Fruit fly (Drosophila melanogaster) whole organism, embryonic: ENCODE data around the gene Mrp5.

Source experiments
- Abd-B ChIP-seq: fragments of 200-800 bp; sonication (Bioruptor generic); optimal IDR thresholded peaks from 2 replicates; lab custom pipeline; 2018; ENCODE audit warnings: missing biosample characterization, mild to moderate bottlenecking, missing genetic modification characterization, moderate library complexity
- CG10147 ChIP-seq: fragments of 200-800 bp; sonication (Bioruptor generic); optimal IDR thresholded peaks from 2 replicates; lab custom pipeline; 2019; ENCODE audit warnings: missing biosample characterization, mild to moderate bottlenecking, missing genetic modification characterization, moderate library complexity
- CG12155 ChIP-seq: fragments of 200-800 bp; sonication (Bioruptor generic); optimal IDR thresholded peaks from 3 replicates; lab custom pipeline; 2016; ENCODE audit warnings: missing biosample characterization, missing genetic modification characterization
- CG12391 ChIP-seq: fragments of 200-800 bp; sonication (Bioruptor generic); optimal IDR thresholded peaks from 3 replicates; lab custom pipeline; 2018; ENCODE audit warnings: missing biosample characterization, mild to moderate bottlenecking, missing genetic modification characterization, moderate library complexity
- CG12769 ChIP-seq: fragments of 200-800 bp; sonication (Bioruptor generic); optimal IDR thresholded peaks from 2 replicates; lab custom pipeline; 2019; ENCODE audit warnings: missing biosample characterization, mild to moderate bottlenecking, missing genetic modification characterization, moderate library complexity
- CG14441 ChIP-seq: fragments of 200-800 bp; sonication (Bioruptor generic); IDR thresholded peaks from 2 replicates; pipeline ENCODE4 v1.3.6; 2022; ENCODE audit warnings: missing biosample characterization, missing genetic modification characterization
- CG15011 ChIP-seq: fragments of 200-800 bp; sonication (Bioruptor generic); optimal IDR thresholded peaks from 3 replicates; lab custom pipeline; 2018; ENCODE audit warnings: missing biosample characterization, mild to moderate bottlenecking, missing genetic modification characterization
- CG15073 ChIP-seq: fragments of 200-800 bp; sonication (Bioruptor generic); optimal IDR thresholded peaks from 2 replicates; lab custom pipeline; 2016; ENCODE audit warnings: missing biosample characterization, missing genetic modification characterization
- CG16863 ChIP-seq: fragments of 200-800 bp; sonication (Bioruptor generic); optimal IDR thresholded peaks from 3 replicates; lab custom pipeline; 2016; ENCODE audit warnings: missing biosample characterization, missing genetic modification characterization
- CG17829 ChIP-seq: fragments of 200-800 bp; optimal IDR thresholded peaks from 2 replicates; lab custom pipeline; 2019; ENCODE audit warnings: missing biosample characterization, mild to moderate bottlenecking, missing genetic modification characterization, moderate library complexity
- CG18011 ChIP-seq: fragments of 200-800 bp; sonication (Bioruptor generic); optimal IDR thresholded peaks from 2 replicates; lab custom pipeline; 2017; ENCODE audit warnings: missing biosample characterization, missing genetic modification characterization, mild to moderate bottlenecking, moderate library complexity, missing genotype
- CG1832 ChIP-seq: fragments of 200-800 bp; sonication (Bioruptor generic); optimal IDR thresholded peaks from 2 replicates; lab custom pipeline; 2017; ENCODE audit warnings: missing biosample characterization, mild to moderate bottlenecking, missing genetic modification characterization, inconsistent platforms
- CG18599 ChIP-seq: fragments of 200-800 bp; sonication (Bioruptor generic); optimal IDR thresholded peaks from 3 replicates; lab custom pipeline; 2017; ENCODE audit warnings: missing biosample characterization, missing genetic modification characterization, mild to moderate bottlenecking, moderate library complexity, missing genetic modification reagents
- CG18764 ChIP-seq: fragments of 200-800 bp; sonication (Bioruptor generic); optimal IDR thresholded peaks from 3 replicates; lab custom pipeline; 2016; ENCODE audit warnings: missing biosample characterization, missing genetic modification characterization
- CG2129 ChIP-seq: fragments of 200-800 bp; sonication (Bioruptor generic); IDR thresholded peaks from 2 replicates; pipeline ENCODE4 v1.3.6; 2022; ENCODE audit warnings: missing biosample characterization, missing genetic modification characterization; ENCODE audit not compliant: partially characterized antibody
- CG32532 ChIP-seq: fragments of 200-800 bp; sonication (Bioruptor generic); IDR thresholded peaks from 2 replicates; pipeline ENCODE4 v1.3.6; 2022; ENCODE audit warnings: missing biosample characterization, missing genetic modification characterization
- CG32767 ChIP-seq: fragments of 200-800 bp; sonication (Bioruptor generic); IDR thresholded peaks from 2 replicates; pipeline ENCODE4 v1.3.6; 2022; ENCODE audit warnings: missing biosample characterization, missing genetic modification characterization
- CG8765 ChIP-seq: fragments of 200-800 bp; sonication (Bioruptor generic); IDR thresholded peaks from 2 replicates; pipeline ENCODE4 v1.3.6; 2022; ENCODE audit warnings: missing biosample characterization, missing genetic modification characterization
- CG9215 ChIP-seq: fragments of 200-800 bp; sonication (Bioruptor generic); IDR thresholded peaks from 2 replicates; pipeline ENCODE4 v1.3.6; 2022; ENCODE audit warnings: missing biosample characterization, missing genetic modification characterization
- CG9932 ChIP-seq: fragments of 200-800 bp; sonication (Bioruptor generic); IDR thresholded peaks from 2 replicates; pipeline ENCODE4 v1.3.6; 2022; ENCODE audit warnings: missing biosample characterization, missing genetic modification characterization
- Chrac-16 ChIP-seq: fragments of 200-800 bp; sonication (Bioruptor generic); optimal IDR thresholded peaks from 3 replicates; lab custom pipeline; 2016; ENCODE audit warnings: missing biosample characterization, missing genetic modification characterization
- Dbx ChIP-seq: fragments of 200-800 bp; sonication (Bioruptor generic); IDR thresholded peaks from 3 replicates; pipeline ENCODE4 v1.3.6; 2022; ENCODE audit warnings: missing biosample characterization, missing genetic modification characterization
- Fer2 ChIP-seq: fragments of 200-800 bp; sonication (Bioruptor generic); optimal IDR thresholded peaks from 2 replicates; lab custom pipeline; 2018; ENCODE audit warnings: missing biosample characterization, mild to moderate bottlenecking, missing genetic modification characterization, moderate library complexity
- Hand ChIP-seq: fragments of 200-800 bp; sonication (Bioruptor generic); optimal IDR thresholded peaks from 2 replicates; lab custom pipeline; 2017; ENCODE audit warnings: mild to moderate bottlenecking, missing biosample characterization, missing genetic modification reagents, missing genetic modification characterization
- Lhr ChIP-seq: fragments of 200-800 bp; sonication (Bioruptor generic); optimal IDR thresholded peaks from 3 replicates; lab custom pipeline; 2017; ENCODE audit warnings: mild to moderate bottlenecking, missing biosample characterization, missing genetic modification reagents, missing genetic modification characterization
- Myb ChIP-seq: fragments of 200-800 bp; sonication (Bioruptor generic); optimal IDR thresholded peaks from 2 replicates; lab custom pipeline; 2016; ENCODE audit warnings: missing biosample characterization, missing genetic modification characterization
- YL-1 ChIP-seq: fragments of 200-800 bp; sonication (Bioruptor generic); optimal IDR thresholded peaks from 3 replicates; lab custom pipeline; 2017; ENCODE audit warnings: missing biosample characterization, mild to moderate bottlenecking, missing genetic modification characterization
- ap ChIP-seq: fragments of 200-800 bp; sonication (Bioruptor generic); IDR thresholded peaks from 2 replicates; pipeline ENCODE4 v1.3.6; 2022; ENCODE audit warnings: missing biosample characterization, missing genetic modification characterization
- btn ChIP-seq: fragments of 200-800 bp; sonication (Bioruptor generic); optimal IDR thresholded peaks from 2 replicates; lab custom pipeline; 2016; ENCODE audit warnings: missing biosample characterization, missing genetic modification characterization
- dati ChIP-seq: fragments of 200-800 bp; sonication (Bioruptor generic); IDR thresholded peaks from 2 replicates; pipeline ENCODE4 v1.3.6; 2022; ENCODE audit warnings: missing biosample characterization, missing genetic modification characterization
- disco-r ChIP-seq: fragments of 200-800 bp; sonication (Bioruptor generic); optimal IDR thresholded peaks from 2 replicates; lab custom pipeline; 2016; ENCODE audit warnings: missing biosample characterization, missing genetic modification characterization
- dpn ChIP-seq, 2 experiments: fragments of 200-800 bp; sonication (Bioruptor generic); optimal IDR thresholded peaks; 3 replicates each; lab custom pipeline; 2016; ENCODE audit warnings: missing biosample characterization in 2 of 2, missing genetic modification characterization in 2 of 2
- en ChIP-seq: fragments of 200-800 bp; sonication (Bioruptor generic); optimal IDR thresholded peaks from 2 replicates; lab custom pipeline; 2016; ENCODE audit warnings: missing biosample characterization, missing genetic modification characterization
- exex ChIP-seq: fragments of 200-800 bp; sonication (Bioruptor generic); optimal IDR thresholded peaks from 4 replicates; lab custom pipeline; 2018; ENCODE audit warnings: missing biosample characterization, mild to moderate bottlenecking, missing genetic modification characterization, moderate library complexity
- fd96Cb ChIP-seq: fragments of 200-800 bp; sonication (Bioruptor generic); optimal IDR thresholded peaks from 2 replicates; lab custom pipeline; 2018; ENCODE audit warnings: missing biosample characterization, mild to moderate bottlenecking, missing genetic modification characterization, moderate library complexity
- gce ChIP-seq: fragments of 200-800 bp; sonication (Bioruptor generic); IDR thresholded peaks from 3 replicates; pipeline ENCODE4 v1.3.6; 2022; ENCODE audit warnings: missing biosample characterization, missing genetic modification characterization
- gro ChIP-seq: fragments of 200-800 bp; sonication (Bioruptor generic); optimal IDR thresholded peaks from 2 replicates; lab custom pipeline; 2016; ENCODE audit warnings: missing biosample characterization, missing genetic modification characterization
- ind ChIP-seq: fragments of 200-800 bp; sonication (Bioruptor generic); optimal IDR thresholded peaks from 3 replicates; lab custom pipeline; 2016; ENCODE audit warnings: missing biosample characterization, missing genetic modification characterization
- jigr1 ChIP-seq: fragments of 200-800 bp; sonication (Bioruptor generic); IDR thresholded peaks from 3 replicates; pipeline ENCODE4 v1.3.6; 2022; ENCODE audit warnings: missing biosample characterization, missing genetic modification characterization
- lab ChIP-seq: fragments of 200-800 bp; sonication (Bioruptor generic); optimal IDR thresholded peaks from 3 replicates; lab custom pipeline; 2017; ENCODE audit warnings: missing biosample characterization, missing genetic modification characterization, mild to moderate bottlenecking, moderate library complexity, missing genetic modification reagents
- maf-S ChIP-seq: fragments of 200-800 bp; sonication (Bioruptor generic); optimal IDR thresholded peaks from 2 replicates; lab custom pipeline; 2016; ENCODE audit warnings: missing biosample characterization, missing genetic modification characterization
- nau ChIP-seq: fragments of 200-800 bp; sonication (Bioruptor generic); optimal IDR thresholded peaks from 3 replicates; lab custom pipeline; 2017; ENCODE audit warnings: missing biosample characterization, mild to moderate bottlenecking, missing genetic modification characterization, missing genetic modification reagents
- onecut ChIP-seq: fragments of 200-800 bp; sonication (Bioruptor generic); IDR thresholded peaks from 2 replicates; pipeline ENCODE4 v1.3.6; 2022; ENCODE audit warnings: missing biosample characterization, missing genetic modification characterization
- org-1 ChIP-seq: fragments of 200-800 bp; sonication (Bioruptor generic); optimal IDR thresholded peaks from 2 replicates; lab custom pipeline; 2017; ENCODE audit warnings: missing biosample characterization, missing genetic modification characterization
- pzg ChIP-seq: fragments of 200-800 bp; sonication (Bioruptor generic); optimal IDR thresholded peaks from 3 replicates; lab custom pipeline; 2018; ENCODE audit warnings: missing biosample characterization, mild to moderate bottlenecking, missing genetic modification characterization, moderate library complexity
- repo ChIP-seq: fragments of 200-800 bp; sonication (Bioruptor generic); optimal IDR thresholded peaks from 2 replicates; lab custom pipeline; 2016; ENCODE audit warnings: missing biosample characterization, missing genetic modification characterization
- slou ChIP-seq: fragments of 200-800 bp; sonication (Bioruptor generic); optimal IDR thresholded peaks from 3 replicates; lab custom pipeline; 2016; ENCODE audit warnings: missing biosample characterization, missing genetic modification characterization
- tap ChIP-seq: fragments of 200-800 bp; optimal IDR thresholded peaks from 3 replicates; lab custom pipeline; 2019; ENCODE audit warnings: missing biosample characterization, mild to moderate bottlenecking, missing genetic modification characterization, moderate library complexity
- tgo ChIP-seq: fragments of 200-800 bp; sonication (Bioruptor generic); IDR thresholded peaks from 3 replicates; pipeline ENCODE4 v1.3.6; 2022; ENCODE audit warnings: missing biosample characterization, missing genetic modification characterization
- toy ChIP-seq: fragments of 200-800 bp; sonication (Bioruptor generic); IDR thresholded peaks from 2 replicates; pipeline ENCODE4 v1.3.6; 2022; ENCODE audit warnings: missing biosample characterization, missing genetic modification characterization
- zfh1 ChIP-seq: fragments of 200-800 bp; sonication (Bioruptor generic); IDR thresholded peaks from 3 replicates; pipeline ENCODE4 v1.3.6; 2022; ENCODE audit warnings: missing biosample characterization, missing genetic modification characterization

Mrp5 gene

DNA sequence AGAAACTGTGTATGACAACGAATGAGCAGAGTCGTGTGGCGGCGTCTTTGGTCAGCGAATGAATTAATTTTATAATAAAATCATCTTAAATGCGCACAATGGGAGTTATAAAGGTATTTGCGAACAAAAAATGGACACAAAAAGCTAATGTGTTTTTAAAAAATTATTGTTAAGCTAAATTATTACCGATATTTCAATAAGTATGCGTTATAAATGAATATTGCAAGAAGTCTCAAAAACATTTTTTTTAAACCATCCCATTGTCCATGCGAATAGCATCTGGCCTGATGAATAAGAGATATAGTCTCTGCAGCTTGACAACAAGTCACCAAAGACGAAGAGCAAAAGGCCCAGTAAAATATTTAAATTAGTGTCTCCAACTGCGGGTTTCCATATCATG lies 44.5 kb downstream of the Mrp5 start (continued):
- TF ChIP-seq slou (GFP tag; lab: Kevin White, UChicago) (peak; percentile 6), CG18011 (GFP tag; lab: Kevin White, UChicago) (no peak), onecut (GFP tag; lab: Robert Waterston, UW) (peak; percentile 25), CG18599 (GFP tag; lab: Kevin White, UChicago) (peak; percentile 64), CG12155 (GFP tag; lab: Kevin White, UChicago) (peak; percentile 8), CG16863 (GFP tag; lab: Kevin White, UChicago) (peak; percentile 38), exex (tag; lab: Kevin White, UChicago) (no peak), Chrac-16 (GFP tag; lab: Kevin White, UChicago) (peak; percentile 20), jigr1 (GFP tag; lab: Robert Waterston, UW) (no peak), CG8765 (GFP tag; lab: Robert Waterston, UW) (no peak), Fer2 (tag; lab: Kevin White, UChicago) (peak; percentile 26), lab (GFP tag; lab: Kevin White, UChicago) (peak; percentile 76), YL-1 (no peak), org-1 (GFP tag; lab: Kevin White, UChicago) (peak; percentile 61), CG12391 (tag; lab: Kevin White, UChicago) (peak; percentile 63), Abd-B (GFP tag; lab: Kevin White, UChicago) (peak; percentile 57), CG1832 (no peak), CG9215 (no peak), ind (GFP tag; lab: Kevin White, UChicago) (peak; percentile 50), CG18764 (GFP tag; lab: Kevin White, UChicago) (peak; percentile 35), Myb (peak; percentile 40), repo (no peak), zfh1 (GFP tag; lab: Robert Waterston, UW) (peak; percentile 58; the same call in 2 of the 3 replicates), CG10147 (GFP tag; lab: Kevin White, UChicago) (peak; percentile 68), dpn (GFP tag; optimal IDR thresholded peaks at IDR 0.05; lab: Kevin White, UChicago) (peak; percentile 38 to 47), CG15073 (no peak), CG12769 (tag; lab: Kevin White, UChicago) (peak; percentile 46), en (peak; percentile 51), maf-S (GFP tag; lab: Kevin White, UChicago) (peak; percentile 29), CG32532 (GFP tag; lab: Robert Waterston, UW) (peak; percentile 75), toy (0 out of 2 replicates have a peak, but pooled peaks have one; percentile 7), gro (GFP tag; lab: Kevin White, UChicago) (peak; percentile 25), CG15011 (GFP tag; lab: Kevin White, UChicago) (peak; percentile 15), CG2129 (GFP tag; lab: Robert Waterston, UW) (no peak), nau (peak; percentile 57), dati (GFP tag; lab: Robert Waterston, UW) (no peak), Hand (GFP tag; lab: Kevin White, UChicago) (no peak), Lhr (GFP tag; lab: Kevin White, UChicago) (no peak), fd96Cb (tag; lab: Kevin White, UChicago) (peak; percentile 61), ap (GFP tag; lab: Robert Waterston, UW) (peak; percentile 73; the same call in 1 of the 2 replicates), CG32767 (peak; percentile 44; the same call in 1 of the 2 replicates), tap (peak; percentile 48), CG9932 (GFP tag; lab: Robert Waterston, UW) (no peak; the same call in 1 of the 2 replicates), pzg (no peak), CG14441 (peak; percentile 80), gce (GFP tag; lab: Robert Waterston, UW) (no peak), btn (GFP tag; lab: Kevin White, UChicago) (no peak), CG17829 (tag; lab: Kevin White, UChicago) (peak; percentile 56), Dbx (no peak), tgo (GFP tag; lab: Robert Waterston, UW) (peak; percentile 71), disco-r (peak; percentile 51)
